Fruit fly (Drosophila melanogaster) whole organism, prepupa: ENCODE data around the gene Gsc.

Experiments used
- CG10631 ChIP-seq: fragments of 200-800 bp; sonication (Bioruptor generic); optimal IDR thresholded peaks from 2 replicates; lab custom pipeline; 2016; ENCODE audit warnings: missing biosample characterization, missing genetic modification characterization
- CG10669 ChIP-seq: fragments of 200-800 bp; sonication (Bioruptor generic); optimal IDR thresholded peaks from 3 replicates; lab custom pipeline; 2018; ENCODE audit warnings: missing biosample characterization, mild to moderate bottlenecking, missing genetic modification characterization, moderate library complexity
- CG11294 ChIP-seq: fragments of 200-800 bp; sonication (Bioruptor generic); IDR thresholded peaks from 2 replicates; pipeline ENCODE4 v1.3.6; 2022; ENCODE audit warnings: missing biosample characterization, missing genetic modification characterization
- CG11902 ChIP-seq: fragments of 200-800 bp; sonication (Bioruptor generic); optimal IDR thresholded peaks from 3 replicates; lab custom pipeline; 2016; ENCODE audit warnings: missing biosample characterization, missing genetic modification characterization
- CG1621 ChIP-seq: fragments of 200-800 bp; sonication (Bioruptor generic); optimal IDR thresholded peaks from 3 replicates; lab custom pipeline; 2018; ENCODE audit warnings: missing biosample characterization, mild to moderate bottlenecking, missing genetic modification characterization
- CG16779 ChIP-seq: fragments of 200-800 bp; sonication (Bioruptor generic); optimal IDR thresholded peaks from 3 replicates; lab custom pipeline; 2017; ENCODE audit warnings: missing biosample characterization, mild to moderate bottlenecking, missing genetic modification characterization
- CG3032 ChIP-seq: fragments of 200-800 bp; optimal IDR thresholded peaks from 2 replicates; lab custom pipeline; 2019; ENCODE audit warnings: missing biosample characterization, mild to moderate bottlenecking, missing genetic modification characterization, moderate library complexity
- CG31627 ChIP-seq: fragments of 200-800 bp; sonication (Bioruptor generic); optimal IDR thresholded peaks from 3 replicates; lab custom pipeline; 2016; ENCODE audit warnings: missing biosample characterization, missing genetic modification characterization
- CG32006 ChIP-seq: fragments of 200-800 bp; sonication (Bioruptor generic); optimal IDR thresholded peaks from 3 replicates; lab custom pipeline; 2017; ENCODE audit warnings: missing biosample characterization, mild to moderate bottlenecking, missing genetic modification characterization
- CG34406 ChIP-seq: fragments of 200-800 bp; sonication (Bioruptor generic); optimal IDR thresholded peaks from 3 replicates; lab custom pipeline; 2016; ENCODE audit warnings: missing biosample characterization, missing genetic modification characterization
- CG3919 ChIP-seq: fragments of 200-800 bp; sonication (Bioruptor generic); optimal IDR thresholded peaks from 3 replicates; lab custom pipeline; 2016; ENCODE audit warnings: missing biosample characterization, missing genetic modification characterization
- CG4318 ChIP-seq: fragments of 200-800 bp; sonication (Bioruptor generic); optimal IDR thresholded peaks from 3 replicates; lab custom pipeline; 2017; ENCODE audit warnings: missing biosample characterization, mild to moderate bottlenecking, missing genetic modification characterization
- CG6163 ChIP-seq: fragments of 200-800 bp; sonication (Bioruptor generic); IDR thresholded peaks from 3 replicates; pipeline ENCODE4 v1.3.6; 2022; ENCODE audit warnings: missing biosample characterization, missing genetic modification characterization
- CG6276 ChIP-seq: fragments of 200-800 bp; sonication (Bioruptor generic); optimal IDR thresholded peaks from 2 replicates; lab custom pipeline; 2017; ENCODE audit warnings: missing biosample characterization, mild to moderate bottlenecking, missing genetic modification characterization
- CG6792 ChIP-seq: fragments of 200-800 bp; sonication (Bioruptor generic); optimal IDR thresholded peaks from 3 replicates; lab custom pipeline; 2016; ENCODE audit warnings: missing biosample characterization, missing genetic modification characterization
- CG6808 ChIP-seq: fragments of 200-800 bp; sonication (Bioruptor generic); optimal IDR thresholded peaks from 3 replicates; lab custom pipeline; 2017; ENCODE audit warnings: missing biosample characterization, missing genetic modification characterization, mild to moderate bottlenecking, moderate library complexity, missing genetic modification reagents
- CG6854 ChIP-seq: fragments of 200-800 bp; sonication (Bioruptor generic); optimal IDR thresholded peaks from 2 replicates; lab custom pipeline; 2017; ENCODE audit warnings: missing biosample characterization, mild to moderate bottlenecking, missing genetic modification characterization
- CG7368 ChIP-seq: fragments of 200-800 bp; sonication (Bioruptor generic); optimal IDR thresholded peaks from 3 replicates; lab custom pipeline; 2016; ENCODE audit warnings: missing biosample characterization, missing genetic modification characterization
- CG8119 ChIP-seq: fragments of 200-800 bp; sonication (Bioruptor generic); IDR thresholded peaks from 3 replicates; pipeline ENCODE4 v1.3.6; 2022; ENCODE audit warnings: missing biosample characterization, missing genetic modification characterization
- CG8319 ChIP-seq: fragments of 200-800 bp; sonication (Bioruptor generic); optimal IDR thresholded peaks from 3 replicates; lab custom pipeline; 2016; ENCODE audit warnings: missing biosample characterization, missing genetic modification characterization
- CG8632 ChIP-seq: fragments of 200-800 bp; sonication (Bioruptor generic); optimal IDR thresholded peaks from 3 replicates; lab custom pipeline; 2016; ENCODE audit warnings: missing biosample characterization, missing genetic modification characterization
- CG9139 ChIP-seq: fragments of 200-800 bp; sonication (Bioruptor generic); optimal IDR thresholded peaks from 3 replicates; lab custom pipeline; 2017; ENCODE audit warnings: missing biosample characterization, mild to moderate bottlenecking, missing genetic modification characterization
- Eip75B ChIP-seq: fragments of 200-800 bp; sonication (Bioruptor generic); optimal IDR thresholded peaks from 3 replicates; lab custom pipeline; 2016; ENCODE audit warnings: missing biosample characterization, missing genetic modification characterization
- Eip78C ChIP-seq: fragments of 200-800 bp; sonication (Bioruptor generic); peaks from one replicate; lab custom pipeline; 2016; ENCODE audit warnings: missing biosample characterization, missing genetic modification characterization
- Eip93F ChIP-seq: fragments of 200-800 bp; sonication (Bioruptor generic); optimal IDR thresholded peaks from 2 replicates; lab custom pipeline; 2016; ENCODE audit warnings: missing biosample characterization, mild to moderate bottlenecking, missing genetic modification characterization
- Ets21C ChIP-seq: fragments of 200-800 bp; sonication (Bioruptor generic); optimal IDR thresholded peaks from 3 replicates; lab custom pipeline; 2016; ENCODE audit warnings: missing biosample characterization, missing genetic modification characterization
- Ets96B ChIP-seq: fragments of 200-800 bp; optimal IDR thresholded peaks from 2 replicates; lab custom pipeline; 2019; ENCODE audit warnings: missing biosample characterization, mild to moderate bottlenecking, missing genetic modification characterization, moderate library complexity
- Gug ChIP-seq: fragments of 200-800 bp; sonication (Bioruptor generic); IDR thresholded peaks from 2 replicates; pipeline ENCODE4 v1.3.6; 2022; ENCODE audit warnings: missing biosample characterization, missing genetic modification characterization
- Hr39 ChIP-seq: fragments of 200-800 bp; sonication (Bioruptor generic); optimal IDR thresholded peaks from 2 replicates; lab custom pipeline; 2016; ENCODE audit warnings: missing biosample characterization, missing genetic modification characterization
- Hr4 ChIP-seq: fragments of 200-800 bp; sonication (Bioruptor generic); optimal IDR thresholded peaks from 3 replicates; lab custom pipeline; 2016; ENCODE audit warnings: missing biosample characterization, missing genetic modification characterization
- Lpt ChIP-seq: fragments of 200-800 bp; sonication (Bioruptor generic); optimal IDR thresholded peaks from 3 replicates; lab custom pipeline; 2016; ENCODE audit warnings: missing biosample characterization, missing genetic modification characterization
- Met ChIP-seq: fragments of 200-800 bp; sonication (Bioruptor generic); optimal IDR thresholded peaks from 3 replicates; lab custom pipeline; 2016; ENCODE audit warnings: missing biosample characterization, missing genetic modification characterization
- OdsH ChIP-seq: fragments of 200-800 bp; sonication (Bioruptor generic); optimal IDR thresholded peaks from 3 replicates; lab custom pipeline; 2016; ENCODE audit warnings: missing biosample characterization, missing genetic modification characterization
- Smox ChIP-seq: fragments of 200-800 bp; sonication (Bioruptor generic); optimal IDR thresholded peaks from 3 replicates; lab custom pipeline; 2016; ENCODE audit warnings: missing biosample characterization, missing genetic modification characterization
- Sox102F ChIP-seq: fragments of 200-800 bp; sonication (Bioruptor generic); optimal IDR thresholded peaks from 2 replicates; lab custom pipeline; 2016; ENCODE audit warnings: missing biosample characterization, mild to moderate bottlenecking, missing genetic modification characterization
- Sox14 ChIP-seq: fragments of 200-800 bp; sonication (Bioruptor generic); optimal IDR thresholded peaks from 3 replicates; lab custom pipeline; 2016; ENCODE audit warnings: missing biosample characterization, missing genetic modification characterization
- Sox15 ChIP-seq: fragments of 200-800 bp; sonication (Bioruptor generic); optimal IDR thresholded peaks from 3 replicates; lab custom pipeline; 2016; ENCODE audit warnings: missing biosample characterization, missing genetic modification characterization
- achi ChIP-seq: fragments of 200-800 bp; sonication (Bioruptor generic); optimal IDR thresholded peaks from 3 replicates; lab custom pipeline; 2016; ENCODE audit warnings: missing biosample characterization, missing genetic modification characterization
- acj6 ChIP-seq: fragments of 200-800 bp; sonication (Bioruptor generic); optimal IDR thresholded peaks from 3 replicates; lab custom pipeline; 2016; ENCODE audit warnings: missing biosample characterization, missing genetic modification characterization
- cyc ChIP-seq: fragments of 200-800 bp; sonication (Bioruptor generic); optimal IDR thresholded peaks from 3 replicates; lab custom pipeline; 2016; ENCODE audit warnings: missing biosample characterization, missing genetic modification characterization
- dac ChIP-seq: fragments of 200-800 bp; sonication (Bioruptor generic); optimal IDR thresholded peaks from 2 replicates; lab custom pipeline; 2017; ENCODE audit warnings: missing biosample characterization, mild to moderate bottlenecking, missing genetic modification characterization
- dsx ChIP-seq: fragments of 200-800 bp; optimal IDR thresholded peaks from 3 replicates; lab custom pipeline; 2019; ENCODE audit warnings: missing biosample characterization, mild to moderate bottlenecking, missing genetic modification characterization, moderate library complexity; ENCODE audit not compliant: poor library complexity, severe bottlenecking
- eg ChIP-seq: fragments of 200-800 bp; sonication (Bioruptor generic); IDR thresholded peaks from 3 replicates; pipeline ENCODE4 v1.3.6; 2022; ENCODE audit warnings: missing biosample characterization, missing genetic modification characterization
- esn ChIP-seq: fragments of 200-800 bp; sonication (Bioruptor generic); optimal IDR thresholded peaks from 2 replicates; lab custom pipeline; 2016; ENCODE audit warnings: missing biosample characterization, mild to moderate bottlenecking, missing genetic modification characterization, moderate library complexity
- fd59A ChIP-seq: fragments of 200-800 bp; sonication (Bioruptor generic); optimal IDR thresholded peaks from 2 replicates; lab custom pipeline; 2017; ENCODE audit warnings: missing biosample characterization, mild to moderate bottlenecking, missing genetic modification characterization, missing genetic modification reagents
- fkh ChIP-seq: fragments of 200-800 bp; sonication (Bioruptor generic); optimal IDR thresholded peaks from 3 replicates; lab custom pipeline; 2017; ENCODE audit warnings: missing biosample characterization, mild to moderate bottlenecking, missing genetic modification characterization, moderate library complexity
- lz ChIP-seq: fragments of 200-800 bp; sonication (Bioruptor generic); optimal IDR thresholded peaks from 3 replicates; lab custom pipeline; 2016; ENCODE audit warnings: missing biosample characterization, missing genetic modification characterization
- net ChIP-seq: fragments of 200-800 bp; sonication (Bioruptor generic); optimal IDR thresholded peaks from 3 replicates; lab custom pipeline; 2016; ENCODE audit warnings: missing biosample characterization, missing genetic modification characterization
- salr ChIP-seq, 2 experiments: fragments of 200-800 bp; sonication (Bioruptor generic); optimal IDR thresholded peaks; 3 replicates each; lab custom pipeline; 2016 to 2018; ENCODE audit warnings: missing biosample characterization in 2 of 2, missing genetic modification characterization in 2 of 2, mild to moderate bottlenecking in 1 of 2
- spab ChIP-seq: fragments of 200-800 bp; sonication (Bioruptor generic); optimal IDR thresholded peaks from 2 replicates; lab custom pipeline; 2017; ENCODE audit warnings: missing biosample characterization, mild to moderate bottlenecking, missing genetic modification characterization, missing genetic modification reagents
- svp ChIP-seq: fragments of 200-800 bp; sonication (Bioruptor generic); peaks from one replicate; lab custom pipeline; 2016; ENCODE audit warnings: missing biosample characterization, missing genetic modification characterization
- topi ChIP-seq: fragments of 200-800 bp; sonication (Bioruptor generic); optimal IDR thresholded peaks from 3 replicates; lab custom pipeline; 2016; ENCODE audit warnings: missing biosample characterization, missing genetic modification characterization
- vri ChIP-seq: fragments of 200-800 bp; sonication (Bioruptor generic); optimal IDR thresholded peaks from 3 replicates; lab custom pipeline; 2016; ENCODE audit warnings: missing biosample characterization, mild to moderate bottlenecking, missing genetic modification characterization

Gene Gsc

dm6 chr2L:574226-574625 is 20.3 kb downstream of the Gsc start, which contains the start of the genes Ipk2 and cold:
Ipk2 (minus strand) TSS chr2L:574264.
cold (plus strand) TSS chr2L:574291.
- TF ChIP-seq CG6163 (GFP tag; lab: Robert Waterston, UW) (peak; percentile 65; the same call in 2 of the 3 replicates), CG8632 (GFP tag; lab: Kevin White, UChicago) (no peak), CG7368 (GFP tag; lab: Kevin White, UChicago) (no peak), CG10669 (GFP tag; lab: Kevin White, UChicago) (no peak), svp (GFP tag; lab: Kevin White, UChicago) (peak; percentile 91), cyc (GFP tag; lab: Kevin White, UChicago) (peak; percentile 83), CG3032 (tag; lab: Kevin White, UChicago) (peak; percentile 80), vri (GFP tag; lab: Kevin White, UChicago) (no peak), CG34406 (peak; percentile 42), esn (GFP tag; lab: Kevin White, UChicago) (peak; percentile 84), CG8319 (no peak), CG10631 (GFP tag; lab: Kevin White, UChicago) (no peak), CG6792 (peak; percentile 66), topi (GFP tag; lab: Kevin White, UChicago) (peak; percentile 76), Eip93F (GFP tag; lab: Kevin White, UChicago) (peak; percentile 45), CG6854 (peak; percentile 34), Ets96B (tag; lab: Kevin White, UChicago) (peak; percentile 63), OdsH (no peak), CG4318 (GFP tag; lab: Kevin White, UChicago) (no peak), Gug (GFP tag; lab: Robert Waterston, UW) (peak; percentile 60; the same call in 1 of the 2 replicates), Sox14 (GFP tag; lab: Kevin White, UChicago) (peak; percentile 86), CG6808 (GFP tag; lab: Kevin White, UChicago) (no peak), CG16779 (no peak), Lpt (peak; percentile 65), CG31627 (GFP tag; lab: Kevin White, UChicago) (peak; percentile 87), Ets21C (GFP tag; lab: Kevin White, UChicago) (no peak), Eip78C (GFP tag; lab: Kevin White, UChicago) (peak; percentile 93), CG11294 (GFP tag; lab: Robert Waterston, UW) (0 out of 2 replicates have a peak, but pooled peaks have one; percentile 45), dsx (GFP tag; lab: Kevin White, UChicago) (peak; percentile 93), Sox15 (GFP tag; lab: Kevin White, UChicago) (peak; percentile 74), lz (peak; percentile 87), Eip75B (GFP tag; lab: Kevin White, UChicago) (no peak), Hr4 (no peak), spab (GFP tag; lab: Kevin White, UChicago) (no peak), net (GFP tag; lab: Kevin White, UChicago) (no peak), CG3919 (GFP tag; lab: Kevin White, UChicago) (peak; percentile 83), dac (no peak), CG11902 (no peak), CG8119 (GFP tag; lab: Robert Waterston, UW) (peak; percentile 57; the same call in 2 of the 3 replicates), fkh (GFP tag; lab: Kevin White, UChicago) (peak; percentile 96), CG6276 (no peak), eg (peak; percentile 61; the same call in 2 of the 3 replicates), acj6 (GFP tag; lab: Kevin White, UChicago) (no peak), Hr39 (peak; percentile 82), Smox (GFP tag; lab: Kevin White, UChicago) (no peak), CG9139 (GFP tag; lab: Kevin White, UChicago) (no peak), CG32006 (GFP tag; lab: Kevin White, UChicago) (no peak), CG1621 (tag; lab: Kevin White, UChicago) (no peak), Met (GFP tag; lab: Kevin White, UChicago) (no peak), fd59A (GFP tag; lab: Kevin White, UChicago) (peak; percentile 62), achi (GFP tag; lab: Kevin White, UChicago) (peak; percentile 81), Sox102F (no peak), salr (GFP tag; optimal IDR thresholded peaks at IDR 0.05; lab: Kevin White, UChicago) (peak in 1 of 2 experiments; percentile 65)
